Worm (Caenorhabditis elegans): ENCODE results near the gene col-175.

ce11 chrX:9261626-9262189 lies 27.3 kb upstream of the col-175 start:
- TF ChIP-seq ref-2 (tag; optimal IDR thresholded peaks at IDR 0.05), result no peak
- TF ChIP-seq gmeb-2 (tag; optimal IDR thresholded peaks at IDR 0.05), result no peak
- no peak for TF ChIP-seq ama-1 (optimal IDR thresholded peaks at IDR 0.05)
- TF ChIP-seq dmd-4 (tag; optimal IDR thresholded peaks at IDR 0.05; ENCODE audit: borderline replicate concordance), result no peak
- TF ChIP-seq fkh-10 (GFP tag; optimal IDR thresholded peaks at IDR 0.05), result no peak
- TF ChIP-seq ceh-9 (tag; optimal IDR thresholded peaks at IDR 0.05), result no peak
- TF ChIP-seq ahr-1 (tag; optimal IDR thresholded peaks at IDR 0.05), result no peak
- TF ChIP-seq unc-55 (GFP tag; optimal IDR thresholded peaks at IDR 0.05), result no peak
- no peak for TF ChIP-seq odd-2 (tag; optimal IDR thresholded peaks at IDR 0.05)
- no peak for TF ChIP-seq hlh-30 (tag; optimal IDR thresholded peaks at IDR 0.05; ENCODE audit: insufficient read depth)
- no peak for TF ChIP-seq pax-1 (tag; optimal IDR thresholded peaks at IDR 0.05)
- TF ChIP-seq rnt-1 (tag; optimal IDR thresholded peaks at IDR 0.05), result no peak
- TF ChIP-seq nhr-11 (tag; optimal IDR thresholded peaks at IDR 0.05), result no peak
- TF ChIP-seq ceh-2 (tag; optimal IDR thresholded peaks at IDR 0.05), result no peak
